Fruit fly (Drosophila melanogaster) Kc167 (cell line): ENCODE results near the gene CG3847.

Source experiments
- Myc ChIP-seq: fragments of >200 bp; optimal IDR thresholded peaks from 2 replicates; lab custom pipeline; 2017; ENCODE audit warnings: missing external identifiers
- Sin3A ChIP-seq: fragments of >200 bp; optimal IDR thresholded peaks from 2 replicates; lab custom pipeline; 2018; ENCODE audit warnings: missing external identifiers
- h ChIP-seq: fragments of >200 bp; optimal IDR thresholded peaks from 3 replicates; lab custom pipeline; 2018; ENCODE audit warnings: missing external identifiers
- insv ChIP-seq: fragments of >200 bp; optimal IDR thresholded peaks from 3 replicates; lab custom pipeline; 2018; ENCODE audit warnings: missing external identifiers
- psq ChIP-seq: fragments of >200 bp; optimal IDR thresholded peaks from 2 replicates; lab custom pipeline; 2017; ENCODE audit warnings: missing external identifiers
- ttk ChIP-seq: sonication (Bioruptor generic); optimal IDR thresholded peaks from 2 replicates; lab custom pipeline; 2017; ENCODE audit warnings: missing external identifiers

DNA sequence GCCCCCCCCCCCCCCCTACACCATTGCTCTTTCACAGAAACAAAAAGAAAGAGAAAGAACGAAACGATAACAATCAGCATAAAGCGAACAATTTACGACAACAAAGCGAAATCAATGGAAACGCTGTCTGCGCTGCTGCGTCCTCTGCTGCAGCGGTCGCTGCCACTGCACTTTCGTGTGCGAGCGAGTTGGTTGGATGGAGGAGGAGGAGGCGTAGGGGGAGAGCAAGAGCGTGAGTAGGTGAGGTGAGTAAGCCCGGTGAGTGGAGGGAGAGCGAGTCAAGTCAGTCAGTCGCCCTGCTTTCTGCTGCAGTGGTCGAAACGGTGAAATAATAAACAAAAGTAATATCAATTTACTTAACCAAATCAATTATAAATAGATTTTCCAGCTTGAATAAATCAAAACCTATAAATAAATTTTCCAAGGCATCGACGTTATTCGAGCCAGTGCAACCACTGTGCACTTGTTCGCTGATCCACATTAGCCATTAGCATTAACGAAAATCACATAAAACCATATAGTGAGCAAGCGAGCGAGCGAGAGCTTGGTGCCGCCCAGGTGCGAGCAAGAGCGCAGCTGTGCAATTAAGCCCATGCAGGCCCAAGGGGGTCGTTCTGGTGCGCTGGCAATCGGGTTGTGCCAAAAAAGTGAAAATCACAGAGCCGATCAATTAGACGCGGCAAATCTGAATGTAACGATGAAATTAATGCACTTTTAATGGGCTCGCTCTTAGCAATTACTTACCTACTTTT is 2.9 kb upstream of the CG3847 start:
- TF ChIP-seq Sin3A (lab: Kevin White, UChicago): no peak
- TF ChIP-seq ttk (lab: Kevin White, UChicago): no peak
- no peak for TF ChIP-seq psq (lab: Kevin White, UChicago)
- TF ChIP-seq insv (lab: Kevin White, UChicago): no peak
- TF ChIP-seq h (lab: Kevin White, UChicago): no peak
- no peak for TF ChIP-seq Myc (lab: Kevin White, UChicago)
